Worm (Caenorhabditis elegans): Measurements from ENCODE around the gene T23F6.3.

The T23F6.3 gene

DNA sequence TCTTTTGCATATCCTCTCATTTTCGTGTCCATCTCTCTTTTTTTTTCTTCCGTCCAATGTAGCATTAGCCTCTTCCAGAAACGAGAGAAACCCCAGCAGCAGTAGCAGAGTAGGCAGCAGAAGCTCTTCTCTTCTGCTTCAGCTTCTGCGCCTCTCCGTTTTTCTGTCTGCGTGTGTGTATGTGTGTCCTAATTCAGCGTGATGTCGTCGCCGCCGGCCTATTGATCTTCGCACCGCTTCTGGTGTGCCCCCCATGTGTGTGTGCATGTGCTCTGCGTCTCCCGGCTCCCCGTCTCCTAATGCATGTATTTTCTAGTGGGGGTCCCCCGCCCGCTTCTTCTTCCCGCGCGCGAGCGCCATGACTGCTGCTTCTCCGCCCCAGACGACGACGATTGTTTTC is 46.9 kb upstream of the T23F6.3 start (continued):
- peak; percentile 73 for TF ChIP-seq nfya-1 (tag; optimal IDR thresholded peaks at IDR 0.05; ENCODE audit: insufficient read depth)

DNA sequence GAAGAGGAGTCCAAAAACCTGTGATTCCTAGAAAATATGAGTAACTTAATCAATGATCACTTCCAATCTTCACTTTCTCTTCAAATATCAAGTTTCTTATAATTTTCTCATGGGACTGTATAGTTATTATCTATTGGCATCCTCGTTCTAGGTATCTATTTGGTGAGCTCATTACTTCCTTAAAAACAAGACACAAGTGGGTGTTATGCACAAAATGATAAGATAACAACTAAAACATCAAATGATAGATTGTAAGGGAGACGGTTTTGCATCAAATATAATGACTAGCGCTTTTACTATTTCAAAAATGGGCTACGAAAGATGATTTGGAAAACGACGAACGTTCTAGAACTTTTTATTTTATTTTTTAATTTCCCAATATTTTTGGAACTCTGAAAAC is 40.5 kb upstream of the T23F6.3 start, which contains the start of gene ZK897.10:
ZK897.10 (plus strand) TSS at position 285 of the 400 bp plus-strand sequence.
- no peak for TF ChIP-seq nfya-1 (tag; optimal IDR thresholded peaks at IDR 0.05; ENCODE audit: insufficient read depth)
- TF ChIP-seq pqm-1 (tag; optimal IDR thresholded peaks at IDR 0.05) = peak; percentile 53
- TF ChIP-seq elt-1 (tag; optimal IDR thresholded peaks at IDR 0.05) = no peak

DNA sequence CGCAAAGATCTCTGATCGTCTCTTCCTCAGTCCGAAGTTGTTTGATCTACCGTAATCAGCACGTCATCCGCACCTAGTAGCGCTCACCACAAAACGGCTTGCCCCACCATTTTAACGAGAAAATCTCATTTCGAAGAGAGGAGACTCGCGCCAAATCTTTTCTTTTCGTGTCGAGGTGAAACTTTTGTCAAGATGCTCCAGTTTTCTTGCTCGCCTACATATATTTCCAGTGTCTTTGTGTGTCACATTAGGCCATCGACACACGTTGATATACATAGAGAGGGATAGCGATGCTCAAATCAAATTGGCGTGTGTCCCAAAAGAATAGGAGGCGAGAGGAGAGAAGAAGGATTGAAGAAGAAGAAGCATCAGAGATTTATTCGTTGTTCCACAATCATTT is 38.2 kb upstream of the T23F6.3 start:
- TF ChIP-seq ceh-9 (tag; optimal IDR thresholded peaks at IDR 0.05) = no peak
- no peak for TF ChIP-seq elt-3 (tag; optimal IDR thresholded peaks at IDR 0.05)
- TF ChIP-seq fkh-10 (GFP tag; optimal IDR thresholded peaks at IDR 0.05) = peak; percentile 62

DNA sequence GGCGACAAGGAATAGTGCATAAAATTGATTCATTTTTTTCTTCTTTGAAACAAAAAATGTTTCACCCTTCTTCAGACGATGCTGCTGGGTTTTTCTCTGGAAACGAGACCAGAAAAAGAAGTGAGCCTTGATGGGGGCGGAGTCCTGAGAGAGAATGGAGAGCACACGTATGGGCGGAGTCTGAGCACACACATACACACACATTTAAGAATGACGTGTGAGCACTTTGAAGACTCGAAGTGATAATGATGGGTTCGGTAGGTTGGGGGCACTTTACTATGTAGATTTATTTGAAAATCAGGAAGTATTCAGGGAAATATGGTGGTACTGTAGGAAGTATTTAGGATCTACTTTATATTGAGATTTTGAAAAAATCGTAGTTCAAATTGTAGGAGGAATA is 32.9 kb upstream of the T23F6.3 start, which contains the start of gene flp-9:
flp-9 (minus strand) TSS at position 101 of the 400 bp plus-strand sequence.
- TF ChIP-seq ztf-4 (tag; optimal IDR thresholded peaks at IDR 0.05) (no peak), nhr-11 (tag; optimal IDR thresholded peaks at IDR 0.05) (no peak), nhr-28 (tag; optimal IDR thresholded peaks at IDR 0.05) (no peak), ZK546.5 (tag; optimal IDR thresholded peaks at IDR 0.05) (no peak), elt-3 (tag; optimal IDR thresholded peaks at IDR 0.05) (no peak), snpc-4 (tag; optimal IDR thresholded peaks at IDR 0.05) (no peak), tbx-2 (tag; optimal IDR thresholded peaks at IDR 0.05) (no peak), zag-1 (tag; optimal IDR thresholded peaks at IDR 0.05) (no peak), pqm-1 (tag; optimal IDR thresholded peaks at IDR 0.05) (no peak), nhr-12 (tag; optimal IDR thresholded peaks at IDR 0.05) (no peak), unc-62 (GFP tag; optimal IDR thresholded peaks at IDR 0.05) (no peak), elt-1 (tag; optimal IDR thresholded peaks at IDR 0.05) (no peak), R02D3.7 (tag; optimal IDR thresholded peaks at IDR 0.05) (no peak), ceh-9 (tag; optimal IDR thresholded peaks at IDR 0.05) (no peak), aly-2 (tag; optimal IDR thresholded peaks at IDR 0.05) (no peak)

DNA sequence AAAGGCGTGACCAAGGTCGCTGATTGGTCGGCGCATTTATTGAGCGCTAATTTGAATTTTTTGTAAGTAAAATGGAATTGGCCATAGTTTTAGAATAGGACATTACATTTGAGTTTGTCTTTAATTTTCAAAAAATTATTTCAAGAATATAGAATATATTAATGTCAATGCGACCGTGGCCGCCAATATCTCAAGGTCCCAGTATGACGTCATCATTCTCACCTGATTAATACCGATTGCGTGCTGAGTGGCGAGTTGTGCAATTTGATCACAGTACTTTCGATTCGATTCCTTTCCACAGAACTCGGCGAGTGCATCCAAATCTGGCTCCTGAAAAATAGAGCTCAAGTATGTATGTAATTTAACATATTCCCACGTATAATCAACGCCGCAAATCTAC is 31.1 kb upstream of the T23F6.3 start:
- TF ChIP-seq nhr-25 (tag; optimal IDR thresholded peaks at IDR 0.05) = no peak
- TF ChIP-seq nhr-237 (tag; optimal IDR thresholded peaks at IDR 0.05) = no peak
- no peak for TF ChIP-seq fkh-2 (tag; optimal IDR thresholded peaks at IDR 0.05)
- TF ChIP-seq aly-2 (tag; optimal IDR thresholded peaks at IDR 0.05) = no peak
- no peak for TF ChIP-seq unc-62 (GFP tag; optimal IDR thresholded peaks at IDR 0.05)
- no peak for TF ChIP-seq pha-4 (tag; optimal IDR thresholded peaks at IDR 0.05)
- TF ChIP-seq zag-1 (tag; optimal IDR thresholded peaks at IDR 0.05) = no peak
- TF ChIP-seq R02D3.7 (tag; optimal IDR thresholded peaks at IDR 0.05) = no peak
- no peak for TF ChIP-seq nhr-43 (tag; optimal IDR thresholded peaks at IDR 0.05; ENCODE audit: poor library complexity, severe bottlenecking)
- no peak for TF ChIP-seq ama-1 (optimal IDR thresholded peaks at IDR 0.05)

DNA sequence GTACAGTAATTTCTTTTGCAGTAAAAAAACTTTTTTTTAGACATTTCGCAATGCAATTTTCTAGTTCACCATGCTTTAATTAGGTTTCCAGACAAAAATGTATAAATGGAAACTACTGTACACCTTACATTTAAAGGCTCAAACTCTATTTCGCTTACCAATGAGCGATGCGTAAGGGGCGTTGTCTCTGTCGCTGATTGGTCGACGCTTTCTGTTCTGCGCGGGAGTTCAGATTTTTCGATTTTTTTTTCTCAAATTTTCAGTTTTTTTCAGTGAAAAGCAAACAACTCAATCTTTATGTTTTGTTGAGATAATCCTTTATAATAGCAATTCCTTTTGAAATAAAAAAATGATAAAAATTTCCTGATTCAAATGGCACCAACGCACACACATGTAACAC is 29.6 kb upstream of the T23F6.3 start:
- peak; percentile 84 for TF ChIP-seq nfya-1 (tag; optimal IDR thresholded peaks at IDR 0.05; ENCODE audit: insufficient read depth)
- TF ChIP-seq nhr-25 (tag; optimal IDR thresholded peaks at IDR 0.05) = no peak
- TF ChIP-seq fos-1 (tag; optimal IDR thresholded peaks at IDR 0.05) = no peak

DNA sequence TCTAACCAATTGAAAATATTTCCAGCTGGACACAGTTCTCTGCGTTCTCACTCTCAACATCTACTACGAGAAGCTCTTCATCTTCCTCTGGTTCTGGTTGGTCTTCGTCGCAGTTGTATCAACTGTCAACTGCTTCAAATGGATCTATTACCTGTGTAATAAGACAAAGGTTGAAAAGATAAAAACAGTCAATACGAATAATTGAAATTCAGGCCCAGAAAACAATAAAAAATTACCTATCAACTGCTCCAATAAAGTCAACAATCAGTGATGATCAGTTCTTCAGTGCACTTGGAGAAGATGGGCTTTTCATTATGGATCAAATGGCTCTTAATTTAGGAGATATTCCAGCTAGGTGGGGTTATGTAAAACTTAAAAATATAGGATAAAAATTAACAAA is 24.2 kb upstream of the T23F6.3 start:
- no peak for TF ChIP-seq aly-2 (tag; optimal IDR thresholded peaks at IDR 0.05)
- TF ChIP-seq daf-12 (tag; optimal IDR thresholded peaks at IDR 0.05) = no peak
- no peak for TF ChIP-seq nfya-1 (tag; optimal IDR thresholded peaks at IDR 0.05; ENCODE audit: insufficient read depth)
- TF ChIP-seq nhr-67 (tag; optimal IDR thresholded peaks at IDR 0.05) = no peak
- no peak for TF ChIP-seq nhr-77 (tag; optimal IDR thresholded peaks at IDR 0.05)
- TF ChIP-seq tbx-2 (tag; optimal IDR thresholded peaks at IDR 0.05) = no peak
- no peak for TF ChIP-seq ama-1 (optimal IDR thresholded peaks at IDR 0.05)
- TF ChIP-seq lin-39 (tag; optimal IDR thresholded peaks at IDR 0.05) = no peak
- TF ChIP-seq jun-1 (tag; optimal IDR thresholded peaks at IDR 0.05) = no peak
- TF ChIP-seq nhr-11 (tag; optimal IDR thresholded peaks at IDR 0.05) = no peak
- no peak for TF ChIP-seq nhr-43 (tag; optimal IDR thresholded peaks at IDR 0.05; ENCODE audit: poor library complexity, severe bottlenecking)
- no peak for TF ChIP-seq mml-1 (tag; optimal IDR thresholded peaks at IDR 0.05)
- TF ChIP-seq lsy-12 (tag; optimal IDR thresholded peaks at IDR 0.05) = no peak
- no peak for TF ChIP-seq elt-2 (tag; optimal IDR thresholded peaks at IDR 0.05)
- no peak for TF ChIP-seq egl-27 (tag; optimal IDR thresholded peaks at IDR 0.05)
- TF ChIP-seq elt-1 (tag; optimal IDR thresholded peaks at IDR 0.05) = no peak
- TF ChIP-seq nhr-23 (tag; optimal IDR thresholded peaks at IDR 0.05) = no peak
- no peak for TF ChIP-seq egl-5 (tag; optimal IDR thresholded peaks at IDR 0.05)

All from whole organism, L3 larva.